Fruit fly (Drosophila melanogaster) whole organism, embryonic: ENCODE measurements around the gene CG18744.

ENCODE experiments used
- Atf-2 ChIP-seq: fragments of 200-800 bp; sonication (Bioruptor generic); optimal IDR thresholded peaks from 2 replicates; lab custom pipeline; 2016; ENCODE audit warnings: missing biosample characterization, missing genetic modification characterization
- BEAF-32 ChIP-seq: fragments of 200-800 bp; sonication (Bioruptor generic); optimal IDR thresholded peaks from 3 replicates; lab custom pipeline; 2017; ENCODE audit warnings: missing biosample characterization, missing genetic modification characterization, mild to moderate bottlenecking, moderate library complexity, missing genetic modification reagents
- Bdp1 ChIP-seq: fragments of 200-800 bp; sonication (Bioruptor generic); optimal IDR thresholded peaks from 3 replicates; lab custom pipeline; 2016; ENCODE audit warnings: missing biosample characterization, missing genetic modification characterization
- CG10543 ChIP-seq: fragments of 200-800 bp; sonication (Bioruptor generic); optimal IDR thresholded peaks from 3 replicates; lab custom pipeline; 2017; ENCODE audit warnings: missing biosample characterization, mild to moderate bottlenecking, missing genetic modification characterization, moderate library complexity
- CG12155 ChIP-seq: fragments of 200-800 bp; sonication (Bioruptor generic); optimal IDR thresholded peaks from 3 replicates; lab custom pipeline; 2016; ENCODE audit warnings: missing biosample characterization, missing genetic modification characterization
- CG12219 ChIP-seq: fragments of 200-800 bp; sonication (Bioruptor generic); optimal IDR thresholded peaks from 3 replicates; lab custom pipeline; 2018; ENCODE audit warnings: missing biosample characterization, mild to moderate bottlenecking, missing genetic modification characterization
- CG13775 ChIP-seq: fragments of 200-800 bp; sonication (Bioruptor generic); optimal IDR thresholded peaks from 3 replicates; lab custom pipeline; 2017; ENCODE audit warnings: missing biosample characterization, mild to moderate bottlenecking, missing genetic modification characterization
- CG15073 ChIP-seq: fragments of 200-800 bp; sonication (Bioruptor generic); optimal IDR thresholded peaks from 2 replicates; lab custom pipeline; 2016; ENCODE audit warnings: missing biosample characterization, missing genetic modification characterization
- CG1792 ChIP-seq: fragments of 200-800 bp; sonication (Bioruptor generic); optimal IDR thresholded peaks from 2 replicates; lab custom pipeline; 2016; ENCODE audit warnings: missing biosample characterization, missing genetic modification characterization
- CG31441 ChIP-seq: fragments of 200-800 bp; sonication (Bioruptor generic); IDR thresholded peaks from 2 replicates; pipeline ENCODE4 v1.3.6; 2022; ENCODE audit warnings: missing biosample characterization, missing genetic modification characterization
- CG3726 ChIP-seq: fragments of 200-800 bp; sonication (Bioruptor generic); IDR thresholded peaks from 3 replicates; pipeline ENCODE4, ENCODE4 v1.3.6; 2022; ENCODE audit warnings: missing biosample characterization, missing genetic modification characterization
- CG3995 ChIP-seq: fragments of 200-800 bp; sonication (Bioruptor generic); optimal IDR thresholded peaks from 3 replicates; lab custom pipeline; 2016; ENCODE audit warnings: missing biosample characterization, missing genetic modification characterization
- CG7271 ChIP-seq: fragments of 200-800 bp; sonication (Bioruptor generic); optimal IDR thresholded peaks from 2 replicates; lab custom pipeline; 2018; ENCODE audit warnings: missing biosample characterization, mild to moderate bottlenecking, missing genetic modification characterization, moderate library complexity
- CG7963 ChIP-seq: fragments of 200-800 bp; sonication (Bioruptor generic); IDR thresholded peaks from 3 replicates; pipeline ENCODE4 v1.3.6; 2022; ENCODE audit warnings: missing biosample characterization, missing genetic modification characterization; ENCODE audit not compliant: partially characterized antibody
- Chrac-16 ChIP-seq: fragments of 200-800 bp; sonication (Bioruptor generic); optimal IDR thresholded peaks from 3 replicates; lab custom pipeline; 2016; ENCODE audit warnings: missing biosample characterization, missing genetic modification characterization
- Dbx ChIP-seq: fragments of 200-800 bp; sonication (Bioruptor generic); IDR thresholded peaks from 3 replicates; pipeline ENCODE4 v1.3.6; 2022; ENCODE audit warnings: missing biosample characterization, missing genetic modification characterization
- Doc2 ChIP-seq: fragments of 200-800 bp; sonication (Bioruptor generic); IDR thresholded peaks from 2 replicates; pipeline ENCODE4 v1.3.6; 2022; ENCODE audit warnings: missing biosample characterization, missing genetic modification characterization
- Elba2 ChIP-seq: fragments of 200-800 bp; sonication (Bioruptor generic); optimal IDR thresholded peaks from 3 replicates; lab custom pipeline; 2016; ENCODE audit warnings: missing biosample characterization, missing genetic modification characterization
- Ets65A ChIP-seq: fragments of 200-800 bp; sonication (Bioruptor generic); peaks from one replicate; lab custom pipeline; 2016; ENCODE audit warnings: missing biosample characterization, missing genetic modification characterization
- Ets97D ChIP-seq: fragments of 200-800 bp; sonication (Bioruptor generic); optimal IDR thresholded peaks from 3 replicates; lab custom pipeline; 2016; ENCODE audit warnings: missing biosample characterization, missing genetic modification characterization
- Gug ChIP-seq: fragments of 200-800 bp; sonication (Bioruptor generic); IDR thresholded peaks from 4 replicates; pipeline ENCODE4 v1.3.6; 2022; ENCODE audit warnings: missing biosample characterization, missing genetic modification characterization
- H15 ChIP-seq: fragments of 200-800 bp; sonication (Bioruptor generic); IDR thresholded peaks from 3 replicates; pipeline ENCODE4 v1.3.6; 2022; ENCODE audit warnings: missing biosample characterization, missing genetic modification characterization
- HLH3B ChIP-seq: fragments of 200-800 bp; sonication (Bioruptor generic); IDR thresholded peaks from 2 replicates; pipeline ENCODE4 v1.3.6; 2022; ENCODE audit warnings: missing biosample characterization, missing genetic modification characterization
- Jarid2 ChIP-seq: fragments of 200-800 bp; sonication (Bioruptor generic); optimal IDR thresholded peaks from 3 replicates; lab custom pipeline; 2017; ENCODE audit warnings: mild to moderate bottlenecking, missing biosample characterization, missing genetic modification reagents, missing genetic modification characterization
- MTF-1 ChIP-seq: fragments of 200-800 bp; sonication (Bioruptor generic); optimal IDR thresholded peaks from 2 replicates; lab custom pipeline; 2018; ENCODE audit warnings: missing biosample characterization, mild to moderate bottlenecking, missing genetic modification characterization, borderline replicate concordance
- Max ChIP-seq: fragments of 200-800 bp; sonication (Bioruptor generic); optimal IDR thresholded peaks from 2 replicates; lab custom pipeline; 2016; ENCODE audit warnings: missing biosample characterization, mild to moderate bottlenecking, missing genetic modification characterization
- NfI ChIP-seq: fragments of 200-800 bp; sonication (Bioruptor generic); optimal IDR thresholded peaks from 3 replicates; lab custom pipeline; 2018; ENCODE audit warnings: missing biosample characterization, mild to moderate bottlenecking, missing genetic modification characterization, moderate library complexity
- Oaz ChIP-seq: fragments of 200-800 bp; sonication (Bioruptor generic); IDR thresholded peaks from 2 replicates; pipeline ENCODE4 v1.3.6; 2022; ENCODE audit warnings: missing biosample characterization, missing genetic modification characterization
- Poxn ChIP-seq: fragments of 200-800 bp; sonication (Bioruptor generic); IDR thresholded peaks from 2 replicates; pipeline ENCODE4 v1.3.6; 2022; ENCODE audit warnings: missing biosample characterization, missing genetic modification characterization
- Vsx1 ChIP-seq: fragments of 200-800 bp; sonication (Bioruptor generic); optimal IDR thresholded peaks from 2 replicates; lab custom pipeline; 2017; ENCODE audit warnings: missing biosample characterization, mild to moderate bottlenecking, missing genetic modification characterization, missing genetic modification reagents
- aop ChIP-seq: fragments of 200-800 bp; sonication (Bioruptor generic); IDR thresholded peaks from 2 replicates; pipeline ENCODE4 v1.3.6; 2022; ENCODE audit warnings: missing biosample characterization, missing genetic modification characterization
- ap ChIP-seq: fragments of 200-800 bp; sonication (Bioruptor generic); IDR thresholded peaks from 2 replicates; pipeline ENCODE4 v1.3.6; 2022; ENCODE audit warnings: missing biosample characterization, missing genetic modification characterization
- bab2 ChIP-seq: fragments of 200-800 bp; sonication (Bioruptor generic); optimal IDR thresholded peaks from 2 replicates; lab custom pipeline; 2016; ENCODE audit warnings: missing biosample characterization, missing genetic modification characterization
- bcd ChIP-seq: fragments of 200-800 bp; sonication (Bioruptor generic); optimal IDR thresholded peaks from 2 replicates; lab custom pipeline; 2017; ENCODE audit warnings: missing biosample characterization, mild to moderate bottlenecking, missing genetic modification characterization
- bowl ChIP-seq: fragments of 200-800 bp; sonication (Bioruptor generic); IDR thresholded peaks from 2 replicates; pipeline ENCODE4 v1.3.6; 2022; ENCODE audit warnings: missing biosample characterization, missing genetic modification characterization
- chif ChIP-seq, 2 experiments: fragments of 200-800 bp; sonication (Bioruptor generic); optimal IDR thresholded peaks; 3 replicates each; lab custom pipeline; 2016; ENCODE audit warnings: missing biosample characterization in 2 of 2, missing genetic modification characterization in 2 of 2
- dan ChIP-seq: fragments of 200-800 bp; sonication (Bioruptor generic); IDR thresholded peaks from 2 replicates; pipeline ENCODE4 v1.3.6; 2022; ENCODE audit warnings: missing biosample characterization, missing genetic modification characterization
- dm ChIP-seq: fragments of 200-800 bp; sonication (Bioruptor generic); optimal IDR thresholded peaks from 3 replicates; lab custom pipeline; 2016; ENCODE audit warnings: missing biosample characterization, missing genetic modification characterization
- dmrt99B ChIP-seq: fragments of 200-800 bp; sonication (Bioruptor generic); optimal IDR thresholded peaks from 2 replicates; lab custom pipeline; 2018; ENCODE audit warnings: missing biosample characterization, mild to moderate bottlenecking, missing genetic modification characterization, moderate library complexity
- fd3F ChIP-seq: fragments of 200-800 bp; sonication (Bioruptor generic); optimal IDR thresholded peaks from 2 replicates; lab custom pipeline; 2018; ENCODE audit warnings: missing biosample characterization, mild to moderate bottlenecking, missing genetic modification characterization, moderate library complexity
- fu2 ChIP-seq: fragments of 200-800 bp; sonication (Bioruptor generic); optimal IDR thresholded peaks from 2 replicates; lab custom pipeline; 2016; ENCODE audit warnings: missing biosample characterization, missing genetic modification characterization
- gcm2 ChIP-seq: fragments of 200-800 bp; sonication (Bioruptor generic); optimal IDR thresholded peaks from 2 replicates; lab custom pipeline; 2016; ENCODE audit warnings: missing biosample characterization, missing genetic modification characterization
- gfzf ChIP-seq: fragments of 200-800 bp; sonication (Bioruptor generic); optimal IDR thresholded peaks from 2 replicates; lab custom pipeline; 2016; ENCODE audit warnings: missing biosample characterization, mild to moderate bottlenecking, missing genetic modification characterization, moderate library complexity
- ind ChIP-seq: fragments of 200-800 bp; sonication (Bioruptor generic); optimal IDR thresholded peaks from 3 replicates; lab custom pipeline; 2016; ENCODE audit warnings: missing biosample characterization, missing genetic modification characterization
- knrl ChIP-seq: fragments of 200-800 bp; sonication (Bioruptor generic); IDR thresholded peaks from 3 replicates; pipeline ENCODE4 v1.3.6; 2022; ENCODE audit warnings: missing biosample characterization, missing genetic modification characterization; ENCODE audit not compliant: partially characterized antibody
- maf-S ChIP-seq: fragments of 200-800 bp; sonication (Bioruptor generic); optimal IDR thresholded peaks from 2 replicates; lab custom pipeline; 2016; ENCODE audit warnings: missing biosample characterization, missing genetic modification characterization
- sc ChIP-seq, 3 experiments: fragments of >200 bp in 2 of 3; fragments of 200-800 bp in 1 of 3; sonication (Bioruptor generic) in 1 of 3; optimal IDR thresholded peaks; 2 replicates in 2 of 3; 3 replicates in 1 of 3; lab custom pipeline; 2017; ENCODE audit warnings: mild to moderate bottlenecking in 1 of 3, missing biosample characterization in 1 of 3, missing genetic modification characterization in 1 of 3, missing genetic modification reagents in 1 of 3
- schlank ChIP-seq: fragments of 200-800 bp; sonication (Bioruptor generic); optimal IDR thresholded peaks from 2 replicates; lab custom pipeline; 2018; ENCODE audit warnings: missing biosample characterization, mild to moderate bottlenecking, missing genetic modification characterization
- slp2 ChIP-seq: fragments of 200-800 bp; sonication (Bioruptor generic); optimal IDR thresholded peaks from 2 replicates; lab custom pipeline; 2016; ENCODE audit warnings: missing biosample characterization, missing genetic modification characterization
- sna ChIP-seq: fragments of 200-800 bp; sonication (Bioruptor generic); IDR thresholded peaks from 2 replicates; pipeline ENCODE4 v1.3.6; 2022; ENCODE audit warnings: missing biosample characterization, missing genetic modification characterization; ENCODE audit not compliant: partially characterized antibody
- sob ChIP-seq: fragments of 200-800 bp; sonication (Bioruptor generic); IDR thresholded peaks from 2 replicates; pipeline ENCODE4 v1.3.6; 2022; ENCODE audit warnings: missing biosample characterization, missing genetic modification characterization
- usp ChIP-seq: fragments of >200 bp; optimal IDR thresholded peaks from 2 replicates; lab custom pipeline; 2017; ENCODE audit warnings: missing biosample characterization, missing genetic modification characterization

Gene CG18744

DNA sequence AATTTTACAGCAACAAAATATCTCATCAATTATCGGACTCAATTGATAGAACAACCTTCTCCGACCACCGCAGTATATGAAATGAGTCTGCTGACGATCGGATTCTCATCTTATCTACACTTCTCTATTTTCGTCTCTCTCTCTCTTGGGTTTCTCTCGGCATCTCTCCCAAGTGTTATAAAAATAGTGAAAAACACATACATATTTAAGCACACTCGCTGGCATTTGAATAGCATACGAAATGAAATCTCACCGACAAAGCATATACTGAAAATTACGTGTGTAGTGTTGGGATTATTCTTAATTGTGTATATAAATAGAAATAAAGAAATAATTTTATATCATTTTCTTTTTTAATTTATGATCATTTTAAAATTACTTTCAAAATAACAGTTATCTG, 48.6 kb downstream of the CG18744 start, which contains the start of gene pyd3 (continued):
- TF ChIP-seq dm (GFP tag; lab: Kevin White, UChicago) = no peak
- no peak for TF ChIP-seq NfI (GFP tag; lab: Kevin White, UChicago)
- TF ChIP-seq ap = no peak
- no peak for TF ChIP-seq Atf-2 (GFP tag; lab: Kevin White, UChicago)
- no peak for TF ChIP-seq sob (GFP tag; lab: Robert Waterston, UW)
- TF ChIP-seq Ets97D = no peak
- no peak for TF ChIP-seq CG3995 (GFP tag; lab: Kevin White, UChicago)
- no peak for TF ChIP-seq gfzf
- TF ChIP-seq HLH3B = no peak
- no peak for TF ChIP-seq fd3F (GFP tag; lab: Kevin White, UChicago)
- peak; percentile 27 for TF ChIP-seq dmrt99B (tag; lab: Kevin White, UChicago)
- no peak for TF ChIP-seq Gug (GFP tag; lab: Robert Waterston, UW)
- TF ChIP-seq ind (GFP tag; lab: Kevin White, UChicago) = no peak
- no peak for TF ChIP-seq CG1792 (GFP tag; lab: Kevin White, UChicago)
- no peak for TF ChIP-seq sc (optimal IDR thresholded peaks at IDR 0.05; lab: Kevin White, UChicago)
- no peak for TF ChIP-seq sc (GFP tag; optimal IDR thresholded peaks at IDR 0.05; lab: Kevin White, UChicago)
- TF ChIP-seq schlank (tag; lab: Kevin White, UChicago) = no peak
- no peak for TF ChIP-seq bowl (GFP tag; lab: Robert Waterston, UW)
- no peak for TF ChIP-seq aop
- TF ChIP-seq chif (GFP tag; optimal IDR thresholded peaks at IDR 0.05; lab: Kevin White, UChicago) = no peak
- TF ChIP-seq Ets65A (GFP tag; lab: Kevin White, UChicago) = no peak
- no peak for TF ChIP-seq gcm2
- TF ChIP-seq Dbx (GFP tag; lab: Robert Waterston, UW) = no peak
- no peak for TF ChIP-seq H15
- no peak for TF ChIP-seq bab2
- no peak for TF ChIP-seq maf-S (GFP tag; lab: Kevin White, UChicago)
- no peak for TF ChIP-seq CG12155 (GFP tag; lab: Kevin White, UChicago)
- no peak for TF ChIP-seq slp2 (GFP tag; lab: Kevin White, UChicago)
- no peak for TF ChIP-seq Bdp1 (GFP tag; lab: Kevin White, UChicago)
- TF ChIP-seq MTF-1 (GFP tag; lab: Kevin White, UChicago) = no peak
- TF ChIP-seq CG13775 = no peak
- no peak for TF ChIP-seq CG7271 (tag; lab: Kevin White, UChicago)
- no peak for TF ChIP-seq Elba2 (GFP tag; lab: Kevin White, UChicago)
- peak; percentile 46; the same call in 1 of the 2 replicates for TF ChIP-seq CG31441
- no peak for TF ChIP-seq CG7963 (GFP tag; lab: Robert Waterston, UW)
- no peak for TF ChIP-seq Max
- no peak for TF ChIP-seq knrl (GFP tag; lab: Robert Waterston, UW)
- TF ChIP-seq Poxn (GFP tag; lab: Robert Waterston, UW) = no peak
- no peak for TF ChIP-seq Chrac-16 (GFP tag; lab: Kevin White, UChicago)
- no peak for TF ChIP-seq BEAF-32 (GFP tag; lab: Kevin White, UChicago)
- no peak for TF ChIP-seq Oaz (GFP tag; lab: Robert Waterston, UW)
- TF ChIP-seq CG12219 (GFP tag; lab: Kevin White, UChicago) = no peak
- no peak for TF ChIP-seq fu2
- TF ChIP-seq CG15073 (GFP tag; lab: Kevin White, UChicago) = no peak
- peak; percentile 49 for TF ChIP-seq Jarid2
- TF ChIP-seq CG10543 (GFP tag; lab: Kevin White, UChicago) = no peak
- no peak for TF ChIP-seq sna (GFP tag; lab: Robert Waterston, UW)
- no peak for TF ChIP-seq dan (GFP tag; lab: Robert Waterston, UW)
- no peak for TF ChIP-seq Doc2 (GFP tag; lab: Robert Waterston, UW)
- no peak for TF ChIP-seq bcd (GFP tag; lab: Kevin White, UChicago)
- no peak for TF ChIP-seq Vsx1 (GFP tag; lab: Kevin White, UChicago)
- TF ChIP-seq CG3726 (GFP tag; lab: Robert Waterston, UW) = no peak
- TF ChIP-seq usp (GFP tag; lab: Kevin White, UChicago) = no peak
